Worm (Caenorhabditis elegans) whole organism, mixed stage, embryonic: ENCODE measurements around the gene ttr-49.

Experiments used
- ceh-83 ChIP-seq: fragments of 200-800 bp; sonication (Bioruptor generic); optimal IDR thresholded peaks from 2 replicates; lab custom pipeline; 2018; ENCODE audit warnings: mild to moderate bottlenecking, missing genetic modification characterization, missing compliant biosample characterization
- elt-1 ChIP-seq: sonication (generic microtip); optimal IDR thresholded peaks from 2 replicates; lab custom pipeline; 2017; ENCODE audit warnings: missing genetic modification characterization, mild to moderate bottlenecking, missing compliant biosample characterization, antibody characterized with exemption, moderate library complexity, borderline replicate concordance; ENCODE audit not compliant: insufficient read depth
- hlh-1 ChIP-seq: fragments of 150-350 bp; optimal IDR thresholded peaks from 2 replicates; lab custom pipeline; 2014; ENCODE audit warnings: missing biosample characterization, missing genetic modification reagents, missing genetic modification characterization
- lin-13 ChIP-seq: fragments of 150-350 bp; optimal IDR thresholded peaks from 2 replicates; lab custom pipeline; 2014; ENCODE audit warnings: missing biosample characterization, missing genetic modification characterization
- lsy-2 ChIP-seq: fragments of 150-350 bp; optimal IDR thresholded peaks from 2 replicates; lab custom pipeline; 2014; ENCODE audit warnings: missing biosample characterization, missing genetic modification characterization
- mep-1 ChIP-seq: fragments of 150-350 bp; optimal IDR thresholded peaks from 2 replicates; lab custom pipeline; 2017; ENCODE audit warnings: missing biosample characterization, missing genetic modification reagents, missing genetic modification characterization, inconsistent platforms
- nhr-28 ChIP-seq: fragments of 150-350 bp; optimal IDR thresholded peaks from 2 replicates; lab custom pipeline; 2014; ENCODE audit warnings: missing biosample characterization, missing genetic modification characterization
- nhr-76 ChIP-seq: sonication (generic microtip); optimal IDR thresholded peaks from 2 replicates; lab custom pipeline; 2017; ENCODE audit warnings: missing biosample characterization, missing genetic modification characterization
- snpc-4 ChIP-seq: fragments of 150-350 bp; optimal IDR thresholded peaks from 2 replicates; lab custom pipeline; 2014; ENCODE audit warnings: missing biosample characterization, missing genetic modification characterization
- unc-120 ChIP-seq: sonication (generic microtip); optimal IDR thresholded peaks from 2 replicates; lab custom pipeline; 2017; ENCODE audit warnings: missing genetic modification characterization, missing compliant biosample characterization; ENCODE audit not compliant: poor library complexity, severe bottlenecking
- unc-39 ChIP-seq: fragments of 150-350 bp; optimal IDR thresholded peaks from 2 replicates; lab custom pipeline; 2014; ENCODE audit warnings: missing biosample characterization, missing genetic modification characterization
- unc-62 ChIP-seq: fragments of 150-350 bp; optimal IDR thresholded peaks from 2 replicates; lab custom pipeline; 2014; ENCODE audit warnings: missing biosample characterization, missing genetic modification reagents, missing genetic modification characterization
- ztf-11 ChIP-seq: fragments of 150-350 bp; optimal IDR thresholded peaks from 2 replicates; lab custom pipeline; 2014; ENCODE audit warnings: missing biosample characterization, missing genetic modification characterization

- TF ChIP-seq elt-1 (tag; lab: Kevin White, UChicago) = no peak
- no peak for TF ChIP-seq unc-62 (GFP tag; lab: Kevin White, UChicago)
- no peak for TF ChIP-seq lin-13 (tag; lab: Kevin White, UChicago)
- TF ChIP-seq hlh-1 = no peak
- TF ChIP-seq snpc-4 (tag; lab: Kevin White, UChicago) = no peak
- TF ChIP-seq mep-1 (tag; lab: Kevin White, UChicago) = no peak
- TF ChIP-seq nhr-28 = no peak
- TF ChIP-seq ztf-11 = no peak
- no peak for TF ChIP-seq ceh-83 (GFP tag; lab: Kevin White, UChicago)
- TF ChIP-seq unc-39 (tag; lab: Kevin White, UChicago) = no peak
- no peak for TF ChIP-seq nhr-76
- no peak for TF ChIP-seq unc-120 (tag; lab: Kevin White, UChicago)
- TF ChIP-seq lsy-2 (tag; lab: Kevin White, UChicago) = no peak
Measured at ce11 chrV:9327691-9328090, 28.6 kb downstream of the ttr-49 start.
